Fruit fly (Drosophila melanogaster) whole organism, larva: ENCODE data around the gene Bug22.

ENCODE experiments used
- noc ChIP-seq: fragments of 200-800 bp; sonication (Bioruptor generic); optimal IDR thresholded peaks from 3 replicates; lab custom pipeline; 2019; ENCODE audit warnings: missing biosample characterization, mild to moderate bottlenecking, missing genetic modification characterization, moderate library complexity

Bug22 gene

dm6 chr2L:10430802-10431476, at the start of gene Bug22, which contains the start of gene TfIIB:
Gene Bug22 (minus strand): TSS chr2L:10430918.
Gene TfIIB (plus strand): TSS chr2L:10431338.
- no peak for TF ChIP-seq noc (tag; lab: Kevin White, UChicago)

- no peak for TF ChIP-seq noc (tag; lab: Kevin White, UChicago)
Measured at dm6 chr2L:10479859-10480258, 49.1 kb upstream of the Bug22 start.

dm6 chr2L:10476879-10477278, 46.2 kb upstream of the Bug22 start, which contains the start of gene RluA-2:
Gene RluA-2 (plus strand): TSS chr2L:10477073.
- no peak for TF ChIP-seq noc (tag; lab: Kevin White, UChicago)

- no peak for TF ChIP-seq noc (tag; lab: Kevin White, UChicago)
Measured at dm6 chr2L:10474815-10475214, 44.1 kb upstream of the Bug22 start.

dm6 chr2L:10474268-10474678, 43.6 kb upstream of the Bug22 start, which contains the start of gene RluA-1:
Gene RluA-1 (minus strand): TSS chr2L:10474349.
- TF ChIP-seq noc (tag; lab: Kevin White, UChicago), result peak; percentile 71

dm6 chr2L:10472257-10472656, 41.5 kb upstream of the Bug22 start:
- TF ChIP-seq noc (tag; lab: Kevin White, UChicago), result no peak

- no peak for TF ChIP-seq noc (tag; lab: Kevin White, UChicago)
Measured at dm6 chr2L:10470211-10470610, 39.5 kb upstream of the Bug22 start.

dm6 chr2L:10468978-10469377, 38.3 kb upstream of the Bug22 start:
- TF ChIP-seq noc (tag; lab: Kevin White, UChicago), result no peak

- peak; percentile 66 for TF ChIP-seq noc (tag; lab: Kevin White, UChicago)
Measured at dm6 chr2L:10468388-10468787, 37.7 kb upstream of the Bug22 start.

- no peak for TF ChIP-seq noc (tag; lab: Kevin White, UChicago)
Measured at dm6 chr2L:10466865-10467270, 36.1 kb upstream of the Bug22 start.

- TF ChIP-seq noc (tag; lab: Kevin White, UChicago), result no peak
Measured at dm6 chr2L:10458979-10459378, 28.3 kb upstream of the Bug22 start.

- no peak for TF ChIP-seq noc (tag; lab: Kevin White, UChicago)
Measured at dm6 chr2L:10457191-10457899, 26.6 kb upstream of the Bug22 start, which contains the start of the genes LManI and LManII. Gene LManI (minus strand): TSS chr2L:10457241. Gene LManII (plus strand): TSS chr2L:10457658.

- TF ChIP-seq noc (tag; lab: Kevin White, UChicago), result peak; percentile 56
Measured at dm6 chr2L:10455944-10456520, 25.3 kb upstream of the Bug22 start.

dm6 chr2L:10452296-10452695, 21.6 kb upstream of the Bug22 start, which contains the start of gene ppk10:
Gene ppk10 (minus strand): TSS chr2L:10452396.
- no peak for TF ChIP-seq noc (tag; lab: Kevin White, UChicago)

dm6 chr2L:10442048-10442790, 11.5 kb upstream of the Bug22 start, which contains the start of gene loh:
Gene loh (plus strand): TSS chr2L:10442534.
- no peak for TF ChIP-seq noc (tag; lab: Kevin White, UChicago)
